Worm (Caenorhabditis elegans): ENCODE results near the gene F53A9.7.

DNA sequence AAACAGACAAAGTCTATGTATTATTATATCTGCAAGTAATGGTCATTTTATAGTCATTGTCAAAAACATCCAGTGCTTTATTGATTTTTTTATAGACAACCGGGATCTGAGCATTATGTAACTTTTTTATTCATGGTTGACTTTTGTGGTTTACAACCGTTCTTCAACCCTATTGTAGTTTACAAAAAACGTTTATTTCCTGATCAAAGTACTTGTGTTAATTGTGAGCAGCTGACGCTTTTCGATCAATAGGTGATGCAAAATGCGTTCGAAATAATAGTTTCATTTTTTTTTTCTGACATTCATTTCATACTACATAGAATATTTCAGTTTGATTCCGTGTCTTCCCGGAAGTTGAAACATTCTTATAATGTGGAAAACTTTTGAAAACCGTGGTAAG is 44.0 kb downstream of the F53A9.7 start, which contains the start of the genes K09E2.2 and K09E2.3:
- TF ChIP-seq lin-40 (tag; optimal IDR thresholded peaks at IDR 0.05) (no peak), F39B2.1 (GFP tag; IDR thresholded peaks at IDR 0.05) (no peak), ama-1 (optimal IDR thresholded peaks at IDR 0.05) (no peak), ama-1 (GFP tag; optimal IDR thresholded peaks at IDR 0.05) (no peak), egl-18 (GFP tag; IDR thresholded peaks at IDR 0.05) (no peak), Y56A3A.18 (GFP tag; IDR thresholded peaks at IDR 0.05) (no peak), pha-4 (tag; optimal IDR thresholded peaks at IDR 0.05) (no peak), mes-4 (tag; optimal IDR thresholded peaks at IDR 0.05) (no peak), egl-44 (GFP tag; IDR thresholded peaks at IDR 0.05) (no peak), chd-7 (tag; optimal IDR thresholded peaks at IDR 0.05) (no peak)

All from whole organism, young adult.